Worm (Caenorhabditis elegans) whole organism, L1 larva: ENCODE results near the gene col-162.
"Not testable (repeated sequence)": the region's sequence is repeated elsewhere in the genome, so short reads cannot be mapped to it uniquely, and the experiment has no call there.

ENCODE experiments used
- aly-2 ChIP-seq: fragments of 150-350 bp; optimal IDR thresholded peaks from 2 replicates; lab custom pipeline; 2014; ENCODE audit warnings: missing biosample characterization, missing genetic modification characterization
- lsy-2 ChIP-seq, 2 experiments: fragments of 150-350 bp; optimal IDR thresholded peaks; 2 replicates each; lab custom pipeline; 2014; ENCODE audit warnings: missing biosample characterization in 2 of 2, missing genetic modification characterization in 2 of 2
- mdl-1 ChIP-seq, 2 experiments: fragments of 150-350 bp; optimal IDR thresholded peaks; 2 replicates each; lab custom pipeline; 2014 to 2017; ENCODE audit warnings: missing biosample characterization in 2 of 2, missing genetic modification characterization in 2 of 2, inconsistent platforms in 1 of 2
- snpc-4 ChIP-seq: fragments of 150-350 bp; optimal IDR thresholded peaks from 2 replicates; lab custom pipeline; 2014; ENCODE audit warnings: missing biosample characterization, missing genetic modification characterization

ce11 chrV:13443535-13443934 is 1.8 kb downstream of the col-162 start, which contains the start of gene Y2H9A.6:
- TF ChIP-seq mdl-1 (tag; optimal IDR thresholded peaks at IDR 0.05; lab: Kevin White, UChicago); aly-2 (tag; lab: Kevin White, UChicago); snpc-4 (tag; lab: Kevin White, UChicago); lsy-2 (tag; optimal IDR thresholded peaks at IDR 0.05; lab: Kevin White, UChicago): not testable (repeated sequence)
